Worm (Caenorhabditis elegans) whole organism, young adult: Measurements from ENCODE around the gene C50C3.1.
A peak's percentile ranks its signal among the peaks of the same experiment; 100 is the strongest.

Experiments
- C06A6.2 ChIP-seq: fragments of 200-800 bp; sonication (Bioruptor generic); conservative IDR thresholded peaks from 2 replicates; pipeline ENCODE4 v1.3.6; 2022; ENCODE audit warnings: missing genetic modification characterization, missing compliant biosample characterization
- C17E4.6 ChIP-seq: fragments of 200-800 bp; sonication (Bioruptor generic); IDR thresholded peaks from 2 replicates; pipeline ENCODE4 v1.3.6; 2022; ENCODE audit warnings: missing genetic modification reagents, missing genetic modification characterization, missing compliant biosample characterization
- F10E7.11 ChIP-seq: sonication (generic microtip); optimal IDR thresholded peaks from 2 replicates; lab custom pipeline; 2017; ENCODE audit warnings: mild to moderate bottlenecking, missing genetic modification characterization, moderate library complexity, missing compliant biosample characterization
- F33H1.4 ChIP-seq: fragments of 200-800 bp; sonication (Bioruptor generic); IDR thresholded peaks from 2 replicates; pipeline ENCODE4 v1.3.6; 2022; ENCODE audit warnings: missing genetic modification reagents, missing genetic modification characterization, missing compliant biosample characterization
- F49E8.2 ChIP-seq: sonication (generic microtip); optimal IDR thresholded peaks from 3 replicates; lab custom pipeline; 2017; ENCODE audit warnings: missing genetic modification characterization, mild to moderate bottlenecking, missing compliant biosample characterization, antibody characterized with exemption, moderate library complexity; ENCODE audit not compliant: insufficient read depth
- F57A8.1 ChIP-seq: fragments of 200-800 bp; sonication (Bioruptor generic); optimal IDR thresholded peaks from 2 replicates; lab custom pipeline; 2018; ENCODE audit warnings: mild to moderate bottlenecking, missing genetic modification characterization, moderate library complexity, missing compliant biosample characterization
- K11D2.4 ChIP-seq: fragments of 200-800 bp; sonication (Bioruptor generic); IDR thresholded peaks from 2 replicates; pipeline ENCODE4 v1.3.6; 2022; ENCODE audit warnings: missing genetic modification reagents, missing genetic modification characterization, missing compliant biosample characterization
- T07F8.4 ChIP-seq: sonication (generic microtip); optimal IDR thresholded peaks from 2 replicates; lab custom pipeline; 2016; ENCODE audit warnings: mild to moderate bottlenecking, missing genetic modification characterization, moderate library complexity, missing compliant biosample characterization
- T26A5.8 ChIP-seq: sonication (generic microtip); optimal IDR thresholded peaks from 2 replicates; lab custom pipeline; 2016; ENCODE audit warnings: missing genetic modification characterization, missing compliant biosample characterization
- Y53G8AR.9 ChIP-seq: fragments of 200-800 bp; sonication (Bioruptor generic); conservative IDR thresholded peaks from 2 replicates; pipeline ENCODE4 v1.3.6; 2022; ENCODE audit warnings: missing genetic modification reagents, missing genetic modification characterization, missing compliant biosample characterization
- ccch-3 ChIP-seq: fragments of 200-800 bp; sonication (Bioruptor generic); optimal IDR thresholded peaks from 2 replicates; lab custom pipeline; 2018; ENCODE audit warnings: mild to moderate bottlenecking, missing genetic modification characterization, missing compliant biosample characterization
- ceh-100 ChIP-seq: fragments of 200-800 bp; sonication (Bioruptor generic); IDR thresholded peaks from 2 replicates; pipeline ENCODE4 v1.3.6; 2022; ENCODE audit warnings: missing genetic modification reagents, missing genetic modification characterization, missing compliant biosample characterization
- ceh-27 ChIP-seq: fragments of 200-800 bp; sonication (Bioruptor generic); optimal IDR thresholded peaks from 2 replicates; lab custom pipeline; 2018; ENCODE audit warnings: mild to moderate bottlenecking, missing genetic modification characterization, moderate library complexity, missing compliant biosample characterization
- ceh-58 ChIP-seq: fragments of 200-800 bp; sonication (Bioruptor generic); IDR thresholded peaks from 2 replicates; pipeline ENCODE4 v1.3.6; 2022; ENCODE audit warnings: missing genetic modification characterization, missing compliant biosample characterization
- ceh-79 ChIP-seq: sonication (generic microtip); optimal IDR thresholded peaks from 2 replicates; lab custom pipeline; 2017; ENCODE audit warnings: mild to moderate bottlenecking, missing genetic modification characterization, missing compliant biosample characterization
- die-1 ChIP-seq: sonication (generic microtip); optimal IDR thresholded peaks from 2 replicates; lab custom pipeline; 2016; ENCODE audit warnings: missing genotype, mild to moderate bottlenecking, missing genetic modification characterization, missing compliant biosample characterization
- dox-1 ChIP-seq: fragments of 200-800 bp; sonication (Bioruptor generic); IDR thresholded peaks from 2 replicates; pipeline ENCODE4 v1.3.6; 2022; ENCODE audit warnings: missing genetic modification reagents, missing genetic modification characterization, missing compliant biosample characterization
- dpl-1 ChIP-seq: fragments of 150-350 bp; optimal IDR thresholded peaks from 2 replicates; lab custom pipeline; 2014; ENCODE audit warnings: missing biosample characterization, missing genetic modification reagents, missing genetic modification characterization
- egl-44 ChIP-seq: fragments of 200-800 bp; sonication (Bioruptor generic); IDR thresholded peaks from 2 replicates; pipeline ENCODE4 v1.3.6; 2022; ENCODE audit warnings: missing genetic modification reagents, missing genetic modification characterization, missing compliant biosample characterization
- him-1 ChIP-seq: sonication (generic microtip); optimal IDR thresholded peaks from 2 replicates; lab custom pipeline; 2016; ENCODE audit warnings: missing genotype, missing genetic modification reagents, missing genetic modification characterization, missing compliant biosample characterization
- hsf-1 ChIP-seq: fragments of 200-800 bp; sonication (Bioruptor generic); IDR thresholded peaks from 2 replicates; pipeline ENCODE4 v1.3.6; 2022; ENCODE audit warnings: missing genetic modification reagents, missing genetic modification characterization, missing compliant biosample characterization
- lin-26 ChIP-seq: fragments of 200-800 bp; sonication (Bioruptor generic); IDR thresholded peaks from 2 replicates; pipeline ENCODE4 v1.3.6; 2022; ENCODE audit warnings: missing genetic modification reagents, missing genetic modification characterization, missing compliant biosample characterization
- lin-40 ChIP-seq: sonication (generic microtip); optimal IDR thresholded peaks from 2 replicates; lab custom pipeline; 2016; ENCODE audit warnings: missing genetic modification characterization, mild to moderate bottlenecking, missing compliant biosample characterization, missing genotype, missing genetic modification reagents
- lin-54 ChIP-seq: fragments of 200-800 bp; sonication (Bioruptor generic); optimal IDR thresholded peaks from 2 replicates; lab custom pipeline; 2018; ENCODE audit warnings: mild to moderate bottlenecking, missing genetic modification characterization, missing compliant biosample characterization
- madf-6 ChIP-seq: fragments of 200-800 bp; sonication (Bioruptor generic); IDR thresholded peaks from 2 replicates; pipeline ENCODE4 v1.3.6; 2022; ENCODE audit warnings: missing genetic modification reagents, missing genetic modification characterization, missing compliant biosample characterization
- madf-8 ChIP-seq: fragments of 200-800 bp; sonication (Bioruptor generic); conservative IDR thresholded peaks from 2 replicates; pipeline ENCODE4 v1.3.6; 2022; ENCODE audit warnings: missing genetic modification reagents, missing genetic modification characterization, missing compliant biosample characterization
- mel-28 ChIP-seq: sonication (generic microtip); optimal IDR thresholded peaks from 2 replicates; lab custom pipeline; 2016; ENCODE audit warnings: borderline replicate concordance, mild to moderate bottlenecking, missing genetic modification characterization, missing compliant biosample characterization
- nhr-179 ChIP-seq: sonication (generic microtip); optimal IDR thresholded peaks from 2 replicates; lab custom pipeline; 2016; ENCODE audit warnings: mild to moderate bottlenecking, missing genetic modification characterization, missing compliant biosample characterization
- nhr-27 ChIP-seq: fragments of 200-800 bp; sonication (Bioruptor generic); optimal IDR thresholded peaks from 2 replicates; lab custom pipeline; 2018; ENCODE audit warnings: mild to moderate bottlenecking, missing genetic modification characterization, moderate library complexity, missing compliant biosample characterization
- pha-4 ChIP-seq: fragments of 150-350 bp; sonication (generic microtip); optimal IDR thresholded peaks from 2 replicates; lab custom pipeline; 2014; ENCODE audit warnings: missing biosample characterization, missing genetic modification reagents, missing genetic modification characterization
- rcor-1 ChIP-seq: fragments of 200-800 bp; sonication (Bioruptor generic); IDR thresholded peaks from 2 replicates; pipeline ENCODE4 v1.3.6; 2022; ENCODE audit warnings: missing genetic modification reagents, missing genetic modification characterization, missing compliant biosample characterization
- snpc-1.1 ChIP-seq: sonication (generic microtip); optimal IDR thresholded peaks from 2 replicates; lab custom pipeline; 2017; ENCODE audit warnings: missing genetic modification characterization, mild to moderate bottlenecking, missing compliant biosample characterization, antibody characterized with exemption, moderate library complexity, missing genotype, missing genetic modification reagents; ENCODE audit not compliant: insufficient read depth
- snpc-4 ChIP-seq, 5 experiments: fragments of 150-350 bp in 1 of 5; sonication (generic microtip) in 4 of 5; optimal IDR thresholded peaks; 2 replicates each; lab custom pipeline; 2014 to 2018; ENCODE audit warnings: missing genetic modification characterization in 5 of 5, missing biosample characterization in 3 of 5, antibody characterized with exemption in 2 of 5, mild to moderate bottlenecking in 2 of 5, missing compliant biosample characterization in 2 of 5, missing genotype in 2 of 5, moderate library complexity in 2 of 5, missing genetic modification reagents in 1 of 5
- somi-1 ChIP-seq: fragments of 200-800 bp; sonication (Bioruptor generic); optimal IDR thresholded peaks from 2 replicates; lab custom pipeline; 2018; ENCODE audit warnings: mild to moderate bottlenecking, missing genetic modification characterization, missing compliant biosample characterization
- unc-130 ChIP-seq: sonication (generic microtip); optimal IDR thresholded peaks from 2 replicates; lab custom pipeline; 2016; ENCODE audit warnings: missing genetic modification reagents, missing genetic modification characterization, missing compliant biosample characterization
- unc-62 ChIP-seq: fragments of 150-350 bp; optimal IDR thresholded peaks from 2 replicates; lab custom pipeline; 2014; ENCODE audit warnings: missing biosample characterization, missing genetic modification reagents, missing genetic modification characterization
- xnd-1 ChIP-seq: sonication (generic microtip); optimal IDR thresholded peaks from 2 replicates; lab custom pipeline; 2016; ENCODE audit warnings: missing genotype, missing genetic modification reagents, missing genetic modification characterization, missing compliant biosample characterization
- ztf-18 ChIP-seq: sonication (generic microtip); optimal IDR thresholded peaks from 2 replicates; lab custom pipeline; 2016; ENCODE audit warnings: missing genotype, mild to moderate bottlenecking, missing genetic modification characterization, missing compliant biosample characterization
- ztf-22 ChIP-seq: fragments of 200-800 bp; sonication (Bioruptor generic); optimal IDR thresholded peaks from 2 replicates; lab custom pipeline; 2018; ENCODE audit warnings: mild to moderate bottlenecking, missing genetic modification characterization, moderate library complexity, missing compliant biosample characterization
- ztf-25 ChIP-seq: fragments of 200-800 bp; sonication (Bioruptor generic); IDR thresholded peaks from 2 replicates; pipeline ENCODE4 v1.3.6; 2022; ENCODE audit warnings: missing genetic modification reagents, missing genetic modification characterization, missing compliant biosample characterization
- ztf-28 ChIP-seq: fragments of 200-800 bp; sonication (Bioruptor generic); IDR thresholded peaks from 2 replicates; pipeline ENCODE4 v1.3.6; 2022; ENCODE audit warnings: missing genetic modification reagents, missing genetic modification characterization, missing compliant biosample characterization
- ztf-3 ChIP-seq: fragments of 200-800 bp; sonication (Bioruptor generic); optimal IDR thresholded peaks from 2 replicates; lab custom pipeline; 2018; ENCODE audit warnings: mild to moderate bottlenecking, missing genetic modification characterization, missing compliant biosample characterization

The C50C3.1 gene

ce11 chrIII:8163788-8164423, 27.9 kb upstream of the C50C3.1 start, which contains the start of gene prp-8 (continued):
- TF ChIP-seq unc-62 (GFP tag; lab: Kevin White, UChicago) (no peak), lin-26 (GFP tag; lab: Robert Waterston, UW) (no peak), somi-1 (GFP tag; lab: Kevin White, UChicago) (no peak), dpl-1 (GFP tag; lab: Kevin White, UChicago) (peak; percentile 79), T26A5.8 (tag; lab: Kevin White, UChicago) (no peak), ztf-28 (GFP tag; lab: Robert Waterston, UW) (no peak), lin-40 (peak; percentile 76), lin-54 (peak; percentile 95), F10E7.11 (tag; lab: Kevin White, UChicago) (no peak), C17E4.6 (GFP tag; lab: Robert Waterston, UW) (no peak), ceh-79 (tag; lab: Kevin White, UChicago) (no peak), Y53G8AR.9 (GFP tag; lab: Robert Waterston, UW) (0 out of 2 replicates have a peak, but pooled peaks have one; percentile 46), ztf-18 (tag; lab: Kevin White, UChicago) (peak; percentile 42), snpc-4 (GFP tag; optimal IDR thresholded peaks at IDR 0.05; lab: Kevin White, UChicago) (peak; percentile 19), snpc-4 (tag; optimal IDR thresholded peaks at IDR 0.05; lab: Kevin White, UChicago) (peak in 3 of 4 experiments; percentile 37 to 59 (median 45)), F49E8.2 (tag; lab: Kevin White, UChicago) (no peak), madf-6 (GFP tag; lab: Robert Waterston, UW) (peak; percentile 59), F33H1.4 (peak; percentile 57), ztf-22 (no peak), ztf-3 (GFP tag; lab: Kevin White, UChicago) (no peak), F57A8.1 (GFP tag; lab: Kevin White, UChicago) (no peak), dox-1 (GFP tag; lab: Robert Waterston, UW) (peak; percentile 84), egl-44 (no peak), ceh-27 (GFP tag; lab: Kevin White, UChicago) (peak; percentile 91), ceh-100 (GFP tag; lab: Robert Waterston, UW) (peak; percentile 17; the same call in 1 of the 2 replicates), nhr-179 (tag; lab: Kevin White, UChicago) (no peak), xnd-1 (tag; lab: Kevin White, UChicago) (no peak), die-1 (tag; lab: Kevin White, UChicago) (no peak), ztf-25 (GFP tag; lab: Robert Waterston, UW) (no peak), snpc-1.1 (no peak), C06A6.2 (GFP tag; lab: Robert Waterston, UW) (no peak), T07F8.4 (tag; lab: Kevin White, UChicago) (no peak), unc-130 (no peak), mel-28 (no peak), hsf-1 (GFP tag; lab: Robert Waterston, UW) (no peak), rcor-1 (GFP tag; lab: Robert Waterston, UW) (0 out of 2 replicates have a peak, but pooled peaks have one; percentile 37), ccch-3 (no peak), K11D2.4 (GFP tag; lab: Robert Waterston, UW) (peak; percentile 29; the same call in 1 of the 2 replicates), ceh-58 (GFP tag; lab: Robert Waterston, UW) (no peak), pha-4 (tag; lab: Kevin White, UChicago) (peak; percentile 85), madf-8 (GFP tag; lab: Robert Waterston, UW) (peak; percentile 30), nhr-27 (tag; lab: Kevin White, UChicago) (no peak), him-1 (tag; lab: Kevin White, UChicago) (no peak)
